Worm (Caenorhabditis elegans) whole organism, mixed stage, embryonic: ENCODE measurements around the gene F54D8.10.

Experiments used
- M03D4.4 ChIP-seq: sonication (generic microtip); optimal IDR thresholded peaks from 2 replicates; lab custom pipeline; 2017; ENCODE audit warnings: mild to moderate bottlenecking, missing genetic modification characterization, missing compliant biosample characterization
- bed-3 ChIP-seq: fragments of 200-800 bp; sonication (Bioruptor generic); optimal IDR thresholded peaks from 3 replicates; lab custom pipeline; 2018; ENCODE audit warnings: mild to moderate bottlenecking, missing genetic modification characterization, moderate library complexity, missing compliant biosample characterization
- blmp-1 ChIP-seq: fragments of 150-350 bp; optimal IDR thresholded peaks from 2 replicates; lab custom pipeline; 2014; ENCODE audit warnings: missing biosample characterization, missing genetic modification characterization
- ceh-39 ChIP-seq: fragments of 150-350 bp; optimal IDR thresholded peaks from 2 replicates; lab custom pipeline; 2014; ENCODE audit warnings: missing biosample characterization, missing genetic modification characterization
- ceh-43 ChIP-seq: fragments of 200-800 bp; sonication (Bioruptor generic); optimal IDR thresholded peaks from 2 replicates; lab custom pipeline; 2018; ENCODE audit warnings: mild to moderate bottlenecking, missing genetic modification characterization, moderate library complexity, missing compliant biosample characterization
- ces-1 ChIP-seq: fragments of 150-350 bp; optimal IDR thresholded peaks from 2 replicates; lab custom pipeline; 2014; ENCODE audit warnings: missing biosample characterization, missing genetic modification reagents, missing genetic modification characterization
- cnd-1 ChIP-seq: fragments of 200-800 bp; sonication (Bioruptor generic); optimal IDR thresholded peaks from 2 replicates; lab custom pipeline; 2018; ENCODE audit warnings: mild to moderate bottlenecking, missing genetic modification characterization, missing compliant biosample characterization
- drap-1 ChIP-seq: fragments of 200-800 bp; sonication (Bioruptor generic); optimal IDR thresholded peaks from 3 replicates; lab custom pipeline; 2018; ENCODE audit warnings: mild to moderate bottlenecking, missing genetic modification characterization, missing compliant biosample characterization
- elt-1 ChIP-seq: sonication (generic microtip); optimal IDR thresholded peaks from 2 replicates; lab custom pipeline; 2017; ENCODE audit warnings: missing genetic modification characterization, mild to moderate bottlenecking, missing compliant biosample characterization, antibody characterized with exemption, moderate library complexity, borderline replicate concordance; ENCODE audit not compliant: insufficient read depth
- elt-3 ChIP-seq: fragments of 150-350 bp; optimal IDR thresholded peaks from 2 replicates; lab custom pipeline; 2014; ENCODE audit warnings: missing biosample characterization, missing genetic modification characterization
- flh-1 ChIP-seq: fragments of 200-800 bp; sonication (Bioruptor generic); optimal IDR thresholded peaks from 2 replicates; lab custom pipeline; 2018; ENCODE audit warnings: mild to moderate bottlenecking, missing genetic modification characterization, moderate library complexity, missing compliant biosample characterization
- ham-2 ChIP-seq: fragments of 200-800 bp; sonication (Bioruptor generic); optimal IDR thresholded peaks from 2 replicates; lab custom pipeline; 2018; ENCODE audit warnings: mild to moderate bottlenecking, missing genetic modification characterization, missing compliant biosample characterization
- hlh-1 ChIP-seq: fragments of 150-350 bp; optimal IDR thresholded peaks from 2 replicates; lab custom pipeline; 2014; ENCODE audit warnings: missing biosample characterization, missing genetic modification reagents, missing genetic modification characterization
- lin-13 ChIP-seq: fragments of 150-350 bp; optimal IDR thresholded peaks from 2 replicates; lab custom pipeline; 2014; ENCODE audit warnings: missing biosample characterization, missing genetic modification characterization
- lin-32 ChIP-seq: fragments of 200-800 bp; sonication (Bioruptor generic); optimal IDR thresholded peaks from 2 replicates; lab custom pipeline; 2018; ENCODE audit warnings: mild to moderate bottlenecking, missing genetic modification characterization, missing compliant biosample characterization
- lsy-2 ChIP-seq: fragments of 150-350 bp; optimal IDR thresholded peaks from 2 replicates; lab custom pipeline; 2014; ENCODE audit warnings: missing biosample characterization, missing genetic modification characterization
- mab-5 ChIP-seq: fragments of 150-350 bp; optimal IDR thresholded peaks from 2 replicates; lab custom pipeline; 2014; ENCODE audit warnings: missing biosample characterization, missing genetic modification characterization
- mep-1 ChIP-seq: fragments of 150-350 bp; optimal IDR thresholded peaks from 2 replicates; lab custom pipeline; 2017; ENCODE audit warnings: missing biosample characterization, missing genetic modification reagents, missing genetic modification characterization, inconsistent platforms
- mls-2 ChIP-seq: sonication (generic microtip); optimal IDR thresholded peaks from 2 replicates; lab custom pipeline; 2016; ENCODE audit warnings: mild to moderate bottlenecking, missing genetic modification characterization, moderate library complexity, missing compliant biosample characterization
- nhr-12 ChIP-seq: fragments of 150-350 bp; optimal IDR thresholded peaks from 2 replicates; lab custom pipeline; 2014; ENCODE audit warnings: missing biosample characterization, missing genetic modification characterization
- nhr-2 ChIP-seq: fragments of 150-350 bp; optimal IDR thresholded peaks from 2 replicates; lab custom pipeline; 2014; ENCODE audit warnings: missing biosample characterization, missing genetic modification characterization
- nhr-237 ChIP-seq: fragments of 150-350 bp; optimal IDR thresholded peaks from 2 replicates; lab custom pipeline; 2014; ENCODE audit warnings: missing biosample characterization, missing genetic modification characterization
- nhr-28 ChIP-seq: fragments of 150-350 bp; optimal IDR thresholded peaks from 2 replicates; lab custom pipeline; 2014; ENCODE audit warnings: missing biosample characterization, missing genetic modification characterization
- nhr-76 ChIP-seq: sonication (generic microtip); optimal IDR thresholded peaks from 2 replicates; lab custom pipeline; 2017; ENCODE audit warnings: missing biosample characterization, missing genetic modification characterization
- pha-4 ChIP-seq: fragments of 150-350 bp; optimal IDR thresholded peaks from 2 replicates; lab custom pipeline; 2018; ENCODE audit warnings: missing biosample characterization, missing genetic modification reagents, missing genetic modification characterization
- sem-2 ChIP-seq: fragments of 200-800 bp; sonication (Bioruptor generic); optimal IDR thresholded peaks from 2 replicates; lab custom pipeline; 2018; ENCODE audit warnings: mild to moderate bottlenecking, missing genetic modification characterization, missing compliant biosample characterization
- snpc-4 ChIP-seq: fragments of 150-350 bp; optimal IDR thresholded peaks from 2 replicates; lab custom pipeline; 2014; ENCODE audit warnings: missing biosample characterization, missing genetic modification characterization
- sptf-1 ChIP-seq: sonication (generic microtip); optimal IDR thresholded peaks from 2 replicates; lab custom pipeline; 2017; ENCODE audit warnings: mild to moderate bottlenecking, missing genetic modification characterization, moderate library complexity, missing compliant biosample characterization
- tbx-8 ChIP-seq: fragments of 200-800 bp; sonication (Bioruptor generic); optimal IDR thresholded peaks from 2 replicates; lab custom pipeline; 2018; ENCODE audit warnings: mild to moderate bottlenecking, missing genetic modification characterization, moderate library complexity, missing compliant biosample characterization
- unc-120 ChIP-seq: sonication (generic microtip); optimal IDR thresholded peaks from 2 replicates; lab custom pipeline; 2017; ENCODE audit warnings: missing genetic modification characterization, missing compliant biosample characterization; ENCODE audit not compliant: poor library complexity, severe bottlenecking
- unc-39 ChIP-seq: fragments of 150-350 bp; optimal IDR thresholded peaks from 2 replicates; lab custom pipeline; 2014; ENCODE audit warnings: missing biosample characterization, missing genetic modification characterization
- unc-62 ChIP-seq: fragments of 150-350 bp; optimal IDR thresholded peaks from 2 replicates; lab custom pipeline; 2014; ENCODE audit warnings: missing biosample characterization, missing genetic modification reagents, missing genetic modification characterization
- ztf-11 ChIP-seq: fragments of 150-350 bp; optimal IDR thresholded peaks from 2 replicates; lab custom pipeline; 2014; ENCODE audit warnings: missing biosample characterization, missing genetic modification characterization

Gene F54D8.10

ce11 chrIII:5107959-5108358 lies 13.4 kb downstream of the F54D8.10 start:
- peak; percentile 65 for TF ChIP-seq sptf-1 (tag; lab: Kevin White, UChicago)
- no peak for TF ChIP-seq unc-62 (GFP tag; lab: Kevin White, UChicago)

- TF ChIP-seq nhr-2 (tag; lab: Kevin White, UChicago) (no peak), bed-3 (no peak), elt-1 (peak; percentile 55), ces-1 (GFP tag; lab: Kevin White, UChicago) (peak; percentile 48), mep-1 (tag; lab: Kevin White, UChicago) (peak; percentile 76), nhr-237 (tag; lab: Kevin White, UChicago) (no peak), nhr-12 (tag; lab: Kevin White, UChicago) (no peak), lin-13 (tag; lab: Kevin White, UChicago) (no peak), nhr-28 (tag; lab: Kevin White, UChicago) (no peak), unc-120 (tag; lab: Kevin White, UChicago) (peak; percentile 40), unc-62 (GFP tag; lab: Kevin White, UChicago) (no peak), mab-5 (no peak), drap-1 (no peak), blmp-1 (tag; lab: Kevin White, UChicago) (no peak), ham-2 (GFP tag; lab: Kevin White, UChicago) (no peak), elt-3 (tag; lab: Kevin White, UChicago) (no peak), M03D4.4 (no peak), hlh-1 (tag; lab: Kevin White, UChicago) (peak; percentile 99), sptf-1 (tag; lab: Kevin White, UChicago) (no peak), lin-32 (GFP tag; lab: Kevin White, UChicago) (peak; percentile 79), mls-2 (tag; lab: Kevin White, UChicago) (no peak), ceh-43 (GFP tag; lab: Kevin White, UChicago) (no peak), flh-1 (GFP tag; lab: Kevin White, UChicago) (no peak), snpc-4 (tag; lab: Kevin White, UChicago) (no peak), cnd-1 (tag; lab: Kevin White, UChicago) (peak; percentile 84), tbx-8 (GFP tag; lab: Kevin White, UChicago) (no peak), nhr-76 (tag; lab: Kevin White, UChicago) (no peak), ceh-39 (tag; lab: Kevin White, UChicago) (no peak), sem-2 (GFP tag; lab: Kevin White, UChicago) (no peak), unc-39 (tag; lab: Kevin White, UChicago) (no peak)
These were observed 14.1 kb downstream of the F54D8.10 start for ce11 chrIII:5108746-5109145.

DNA sequence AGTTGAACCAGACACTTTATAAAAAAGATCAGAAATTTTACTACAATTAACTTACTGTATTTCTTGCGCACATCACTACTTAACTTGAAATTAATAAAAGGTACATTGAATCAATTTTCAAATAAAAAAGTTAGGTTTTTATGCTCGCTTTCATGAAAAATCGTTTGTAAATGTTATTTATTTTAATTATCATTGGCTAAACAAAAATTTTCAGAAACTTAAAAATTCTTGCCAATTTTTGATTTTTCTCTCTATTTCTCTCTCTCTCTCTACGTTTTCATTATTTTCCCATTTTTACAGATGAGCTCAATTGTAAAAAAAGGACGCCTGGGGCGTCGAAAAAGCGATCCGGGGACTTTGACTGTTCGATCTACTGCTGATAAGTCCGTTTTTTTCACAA lies 14.8 kb downstream of the F54D8.10 start, which contains the start of gene sax-2:
Gene sax-2 (plus strand): TSS at position 301 of the 400 bp plus-strand sequence.
- no peak for TF ChIP-seq drap-1
- TF ChIP-seq nhr-76 (tag; lab: Kevin White, UChicago) = no peak

DNA sequence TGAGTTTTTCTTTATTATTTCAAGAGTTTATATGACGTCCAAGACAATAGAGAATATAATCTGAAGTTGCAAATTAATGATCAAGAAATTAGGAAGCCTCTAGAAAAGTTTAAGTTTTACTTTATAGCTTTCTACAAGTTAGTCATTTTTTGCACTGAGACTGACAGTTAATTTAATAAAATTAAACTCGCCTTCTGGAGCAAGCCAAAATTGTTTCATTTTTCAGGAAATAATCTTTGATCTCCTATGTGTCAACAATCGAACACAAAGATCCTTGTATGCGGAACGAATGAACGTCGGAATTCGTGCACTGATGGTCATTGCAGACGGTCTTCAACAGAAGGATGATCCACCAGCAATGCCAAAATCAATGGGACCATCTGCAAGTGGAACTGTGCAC lies 17.8 kb downstream of the F54D8.10 start:
- TF ChIP-seq ceh-43 (GFP tag; lab: Kevin White, UChicago) (no peak), pha-4 (tag; lab: Kevin White, UChicago) (no peak), unc-39 (tag; lab: Kevin White, UChicago) (no peak), mab-5 (no peak), nhr-237 (tag; lab: Kevin White, UChicago) (no peak), elt-3 (tag; lab: Kevin White, UChicago) (no peak), cnd-1 (tag; lab: Kevin White, UChicago) (no peak), drap-1 (no peak), nhr-76 (tag; lab: Kevin White, UChicago) (no peak), lin-32 (GFP tag; lab: Kevin White, UChicago) (no peak), lsy-2 (tag; lab: Kevin White, UChicago) (no peak), nhr-2 (tag; lab: Kevin White, UChicago) (no peak), ztf-11 (no peak), mep-1 (tag; lab: Kevin White, UChicago) (no peak), ham-2 (GFP tag; lab: Kevin White, UChicago) (no peak), nhr-12 (tag; lab: Kevin White, UChicago) (no peak)
- TF ChIP-seq, all 35 proteins: peak for 0
